Fruit fly (Drosophila melanogaster): ENCODE results near the gene f-cup.

The f-cup gene

dm6 chr3R:13728897-13729296 is 28.3 kb upstream of the f-cup start:
- TF ChIP-seq CG6163 (GFP tag; IDR thresholded peaks at IDR 0.05) (no peak), CG10631 (GFP tag; optimal IDR thresholded peaks at IDR 0.05) (no peak), CG1621 (tag; optimal IDR thresholded peaks at IDR 0.05) (no peak), fd85E (GFP tag; optimal IDR thresholded peaks at IDR 0.05) (no peak), Gug (GFP tag; IDR thresholded peaks at IDR 0.05) (no peak), CG8119 (GFP tag; IDR thresholded peaks at IDR 0.05) (no peak), svp (GFP tag) (no peak), CG8319 (GFP tag; optimal IDR thresholded peaks at IDR 0.05) (no peak), Ets96B (tag; optimal IDR thresholded peaks at IDR 0.05) (no peak), Eip93F (GFP tag; optimal IDR thresholded peaks at IDR 0.05) (no peak), Hr38 (GFP tag; optimal IDR thresholded peaks at IDR 0.05) (no peak), CG3032 (tag; optimal IDR thresholded peaks at IDR 0.05) (no peak), Sox15 (GFP tag; optimal IDR thresholded peaks at IDR 0.05) (no peak), CG16779 (tag; optimal IDR thresholded peaks at IDR 0.05) (no peak)

dm6 chr3R:13726795-13727194 is 26.2 kb upstream of the f-cup start:
- TF ChIP-seq Sox15 (GFP tag; optimal IDR thresholded peaks at IDR 0.05) = no peak
- peak; percentile 18 for TF ChIP-seq pdm3 (GFP tag; optimal IDR thresholded peaks at IDR 0.05)
- no peak for TF ChIP-seq ss (GFP tag; optimal IDR thresholded peaks at IDR 0.05)
- TF ChIP-seq CG11902 (GFP tag; optimal IDR thresholded peaks at IDR 0.05) = no peak
- no peak for TF ChIP-seq CG6163 (GFP tag; IDR thresholded peaks at IDR 0.05)
- TF ChIP-seq CG10669 (GFP tag; optimal IDR thresholded peaks at IDR 0.05) = no peak
- peak; percentile 22 for TF ChIP-seq esn (GFP tag; optimal IDR thresholded peaks at IDR 0.05)
- TF ChIP-seq Lpt (GFP tag; optimal IDR thresholded peaks at IDR 0.05) = no peak
- TF ChIP-seq salr (GFP tag; optimal IDR thresholded peaks at IDR 0.05) = no peak
- peak; percentile 26 for TF ChIP-seq OdsH (GFP tag; optimal IDR thresholded peaks at IDR 0.05)
- TF ChIP-seq CG31627 (GFP tag; optimal IDR thresholded peaks at IDR 0.05) = no peak
- TF ChIP-seq fkh (GFP tag; optimal IDR thresholded peaks at IDR 0.05) = no peak
- TF ChIP-seq Hr4 (GFP tag; optimal IDR thresholded peaks at IDR 0.05) = peak; percentile 35
- TF ChIP-seq Sox102F (GFP tag; optimal IDR thresholded peaks at IDR 0.05) = peak; percentile 3
- no peak for TF ChIP-seq CG9139 (GFP tag; optimal IDR thresholded peaks at IDR 0.05)
- no peak for TF ChIP-seq CG6808 (GFP tag; optimal IDR thresholded peaks at IDR 0.05)
- TF ChIP-seq CG7368 (GFP tag; optimal IDR thresholded peaks at IDR 0.05) = no peak
- no peak for TF ChIP-seq dsx (GFP tag; optimal IDR thresholded peaks at IDR 0.05; ENCODE audit: poor library complexity, severe bottlenecking)
- TF ChIP-seq achi (GFP tag; optimal IDR thresholded peaks at IDR 0.05) = no peak
- no peak for TF ChIP-seq fd59A (GFP tag; optimal IDR thresholded peaks at IDR 0.05)
- TF ChIP-seq dac (GFP tag; optimal IDR thresholded peaks at IDR 0.05) = no peak
- peak; percentile 62 for TF ChIP-seq svp (GFP tag)
- no peak for TF ChIP-seq CG11762 (GFP tag; optimal IDR thresholded peaks at IDR 0.05; ENCODE audit: insufficient read depth)
- no peak for TF ChIP-seq Met (GFP tag; optimal IDR thresholded peaks at IDR 0.05)
- no peak for TF ChIP-seq CG8632 (GFP tag; optimal IDR thresholded peaks at IDR 0.05)
- peak; percentile 16; the same call in 1 of the 2 replicates for TF ChIP-seq CG15336 (GFP tag; IDR thresholded peaks at IDR 0.05)
- TF ChIP-seq Eip78C (GFP tag) = peak; percentile 62
- TF ChIP-seq CG32006 (GFP tag; optimal IDR thresholded peaks at IDR 0.05) = peak; percentile 50
- TF ChIP-seq CG11294 (GFP tag; IDR thresholded peaks at IDR 0.05) = no peak
- no peak for TF ChIP-seq CG3919 (GFP tag; optimal IDR thresholded peaks at IDR 0.05)
- TF ChIP-seq spab (GFP tag; optimal IDR thresholded peaks at IDR 0.05) = no peak
- TF ChIP-seq Smox (GFP tag; optimal IDR thresholded peaks at IDR 0.05) = no peak
- no peak for TF ChIP-seq net (GFP tag; optimal IDR thresholded peaks at IDR 0.05)
- no peak for TF ChIP-seq CG8319 (GFP tag; optimal IDR thresholded peaks at IDR 0.05)
- peak; percentile 1 for TF ChIP-seq CG34406 (GFP tag; optimal IDR thresholded peaks at IDR 0.05)
- TF ChIP-seq Sox14 (GFP tag; optimal IDR thresholded peaks at IDR 0.05) = no peak
- 0 out of 3 replicates have a peak, but pooled peaks have one; percentile 35 for TF ChIP-seq CG8119 (GFP tag; IDR thresholded peaks at IDR 0.05)
- no peak for TF ChIP-seq CG10631 (GFP tag; optimal IDR thresholded peaks at IDR 0.05)
- no peak for TF ChIP-seq vri (GFP tag; optimal IDR thresholded peaks at IDR 0.05)
